Fruit fly (Drosophila melanogaster) whole organism, pupa: ENCODE measurements around the gene CG11436.
A peak's percentile ranks its signal among the peaks of the same experiment; 100 is the strongest.

Source experiments
- CG10348 ChIP-seq: fragments of 200-800 bp; sonication (Bioruptor generic); IDR thresholded peaks from 2 replicates; pipeline ENCODE4 v1.3.6; 2022; ENCODE audit warnings: missing biosample characterization, missing genetic modification characterization
- CG12605 ChIP-seq: fragments of 200-800 bp; sonication (Bioruptor generic); IDR thresholded peaks from 2 replicates; pipeline ENCODE4 v1.3.6; 2022; ENCODE audit warnings: missing biosample characterization, missing genetic modification characterization
- CG13204 ChIP-seq: fragments of 200-800 bp; sonication (Bioruptor generic); optimal IDR thresholded peaks from 2 replicates; lab custom pipeline; 2018; ENCODE audit warnings: missing biosample characterization, mild to moderate bottlenecking, missing genetic modification characterization, moderate library complexity
- CG14655 ChIP-seq: fragments of 200-800 bp; sonication (Bioruptor generic); optimal IDR thresholded peaks from 3 replicates; lab custom pipeline; 2017; ENCODE audit warnings: mild to moderate bottlenecking, missing biosample characterization, missing genetic modification reagents, missing genetic modification characterization
- CG15710 ChIP-seq: fragments of 200-800 bp; sonication (Bioruptor generic); optimal IDR thresholded peaks from 2 replicates; lab custom pipeline; 2018; ENCODE audit warnings: missing biosample characterization, mild to moderate bottlenecking, missing genetic modification characterization, moderate library complexity
- CG17806 ChIP-seq: fragments of 200-800 bp; sonication (Bioruptor generic); optimal IDR thresholded peaks from 2 replicates; lab custom pipeline; 2018; ENCODE audit warnings: missing biosample characterization, mild to moderate bottlenecking, missing genetic modification characterization, moderate library complexity
- CG32121 ChIP-seq: fragments of 200-800 bp; sonication (Bioruptor generic); IDR thresholded peaks from 2 replicates; pipeline ENCODE4 v1.3.6; 2022; ENCODE audit warnings: missing biosample characterization, missing genetic modification characterization
- CG34367 ChIP-seq: fragments of 200-800 bp; sonication (Bioruptor generic); optimal IDR thresholded peaks from 2 replicates; lab custom pipeline; 2018; ENCODE audit warnings: missing biosample characterization, mild to moderate bottlenecking, missing genetic modification characterization
- CG4496 ChIP-seq: fragments of 200-800 bp; sonication (Bioruptor generic); IDR thresholded peaks from 3 replicates; pipeline ENCODE4 v1.3.6; 2022; ENCODE audit warnings: missing biosample characterization, missing genetic modification characterization
- CG8159 ChIP-seq: fragments of 200-800 bp; sonication (Bioruptor generic); optimal IDR thresholded peaks from 3 replicates; lab custom pipeline; 2018; ENCODE audit warnings: missing biosample characterization, mild to moderate bottlenecking, missing genetic modification characterization, moderate library complexity
- CG8301 ChIP-seq: fragments of 200-800 bp; sonication (Bioruptor generic); optimal IDR thresholded peaks from 2 replicates; lab custom pipeline; 2018; ENCODE audit warnings: missing biosample characterization, mild to moderate bottlenecking, missing genetic modification characterization
- CG9948 ChIP-seq: fragments of 200-800 bp; sonication (Bioruptor generic); optimal IDR thresholded peaks from 2 replicates; lab custom pipeline; 2018; ENCODE audit warnings: missing biosample characterization, mild to moderate bottlenecking, missing genetic modification characterization, moderate library complexity
- D1 ChIP-seq: fragments of 200-800 bp; sonication (Bioruptor generic); optimal IDR thresholded peaks from 2 replicates; lab custom pipeline; 2018; ENCODE audit warnings: missing biosample characterization, mild to moderate bottlenecking, missing genetic modification characterization, moderate library complexity
- EcR ChIP-seq: fragments of 200-800 bp; sonication (Bioruptor generic); optimal IDR thresholded peaks from 3 replicates; lab custom pipeline; 2019; ENCODE audit warnings: missing biosample characterization, missing genetic modification characterization, mild to moderate bottlenecking, moderate library complexity, missing genetic modification reagents
- Ets98B ChIP-seq: fragments of 200-800 bp; sonication (Bioruptor generic); IDR thresholded peaks from 2 replicates; pipeline ENCODE4 v1.3.6; 2022; ENCODE audit warnings: missing biosample characterization, missing genetic modification characterization
- Pif1A ChIP-seq: fragments of 200-800 bp; sonication (Bioruptor generic); optimal IDR thresholded peaks from 3 replicates; lab custom pipeline; 2016; ENCODE audit warnings: missing biosample characterization, missing genetic modification characterization
- Pif1B ChIP-seq: fragments of 200-800 bp; sonication (Bioruptor generic); optimal IDR thresholded peaks from 3 replicates; lab custom pipeline; 2016; ENCODE audit warnings: missing biosample characterization, missing genetic modification characterization
- Snoo ChIP-seq: fragments of 200-800 bp; sonication (Bioruptor generic); optimal IDR thresholded peaks from 3 replicates; lab custom pipeline; 2017; ENCODE audit warnings: missing biosample characterization, mild to moderate bottlenecking, missing genetic modification characterization, inconsistent platforms
- fd96Ca ChIP-seq: fragments of 200-800 bp; sonication (Bioruptor generic); IDR thresholded peaks from 3 replicates; pipeline ENCODE4 v1.3.6; 2022; ENCODE audit warnings: missing biosample characterization, missing genetic modification characterization
- gl ChIP-seq: fragments of 200-800 bp; sonication (Bioruptor generic); optimal IDR thresholded peaks from 2 replicates; lab custom pipeline; 2018; ENCODE audit warnings: missing biosample characterization, mild to moderate bottlenecking, missing genetic modification characterization
- rn ChIP-seq: fragments of 200-800 bp; sonication (Bioruptor generic); IDR thresholded peaks from 2 replicates; pipeline ENCODE4 v1.3.6; 2022; ENCODE audit warnings: missing biosample characterization, missing genetic modification characterization

CG11436 gene

DNA sequence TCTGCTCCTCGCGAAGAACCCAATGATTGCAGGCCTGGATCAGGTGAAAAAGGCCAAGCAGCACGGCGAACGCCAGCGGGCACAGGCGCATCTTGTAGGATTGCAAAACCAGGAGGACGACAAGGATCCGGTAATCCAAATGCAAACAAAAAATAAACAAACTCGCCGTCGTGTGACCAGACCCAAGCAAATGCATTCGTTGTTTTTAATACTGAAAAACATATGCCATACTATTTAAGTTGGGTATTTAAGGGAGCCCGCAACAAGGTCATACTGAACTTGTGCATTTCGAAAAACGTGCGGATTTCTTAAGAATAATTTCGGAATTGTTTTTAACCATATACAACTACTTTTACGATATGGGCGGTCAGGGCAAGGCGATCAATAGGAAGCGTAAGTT is at the start of gene CG11436, which contains the start of gene CG3527:
CG11436 (minus strand) TSS at position 162 of the 400 bp plus-strand sequence.
CG3527 (plus strand) TSS at position 257 of the 400 bp plus-strand sequence.
- TF ChIP-seq fd96Ca = no peak
- no peak for TF ChIP-seq D1 (tag; lab: Kevin White, UChicago)
- peak; percentile 12 for TF ChIP-seq EcR
- no peak for TF ChIP-seq CG12605 (GFP tag; lab: Robert Waterston, UW)
- no peak for TF ChIP-seq Snoo (tag; lab: Kevin White, UChicago)
- TF ChIP-seq Ets98B (GFP tag; lab: Robert Waterston, UW) = no peak
- no peak for TF ChIP-seq CG15710 (tag; lab: Kevin White, UChicago)

DNA sequence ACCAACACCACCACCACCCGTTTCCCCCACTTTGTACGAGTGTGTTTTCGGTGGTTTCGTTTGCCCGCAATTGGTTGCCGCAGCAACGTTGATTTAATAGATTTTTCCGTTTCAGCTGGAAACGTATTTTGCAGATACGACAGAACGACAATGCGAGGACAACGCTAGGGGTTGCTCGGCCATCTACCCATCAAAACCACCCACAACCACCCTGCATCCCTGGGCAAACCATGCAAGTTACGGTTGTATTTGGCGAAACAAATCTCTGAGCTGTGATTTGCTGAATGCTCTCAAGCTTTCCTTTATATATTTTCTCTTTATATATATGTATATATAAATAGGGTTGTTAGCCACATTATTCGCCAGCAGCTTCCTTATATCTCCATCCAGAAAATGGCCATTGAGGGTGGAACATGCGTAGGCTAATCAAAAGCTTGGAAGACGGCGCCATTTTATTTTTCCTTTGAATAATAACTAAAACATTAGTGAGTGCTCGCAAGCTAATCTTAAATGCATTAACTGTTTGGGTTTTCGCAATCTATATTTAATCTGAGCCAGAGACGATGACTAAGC is 48.3 kb upstream of the CG11436 start:
- no peak for TF ChIP-seq CG34367
- no peak for TF ChIP-seq D1 (tag; lab: Kevin White, UChicago)
- TF ChIP-seq Snoo (tag; lab: Kevin White, UChicago) = no peak
- TF ChIP-seq CG15710 (tag; lab: Kevin White, UChicago) = no peak
- no peak for TF ChIP-seq gl (tag; lab: Kevin White, UChicago)
- no peak for TF ChIP-seq CG32121 (GFP tag; lab: Robert Waterston, UW)
- TF ChIP-seq CG13204 (GFP tag; lab: Kevin White, UChicago) = no peak
- no peak for TF ChIP-seq CG14655 (GFP tag; lab: Kevin White, UChicago)
- no peak for TF ChIP-seq CG8159
- TF ChIP-seq rn (GFP tag; lab: Robert Waterston, UW) = no peak
- no peak for TF ChIP-seq fd96Ca
- TF ChIP-seq Ets98B (GFP tag; lab: Robert Waterston, UW) = no peak
- TF ChIP-seq CG17806 (tag; lab: Kevin White, UChicago) = no peak
- TF ChIP-seq CG9948 (tag; lab: Kevin White, UChicago) = no peak
- TF ChIP-seq Pif1A (GFP tag; lab: Kevin White, UChicago) = no peak
- TF ChIP-seq CG4496 (GFP tag; lab: Robert Waterston, UW) = no peak
- no peak for TF ChIP-seq EcR

DNA sequence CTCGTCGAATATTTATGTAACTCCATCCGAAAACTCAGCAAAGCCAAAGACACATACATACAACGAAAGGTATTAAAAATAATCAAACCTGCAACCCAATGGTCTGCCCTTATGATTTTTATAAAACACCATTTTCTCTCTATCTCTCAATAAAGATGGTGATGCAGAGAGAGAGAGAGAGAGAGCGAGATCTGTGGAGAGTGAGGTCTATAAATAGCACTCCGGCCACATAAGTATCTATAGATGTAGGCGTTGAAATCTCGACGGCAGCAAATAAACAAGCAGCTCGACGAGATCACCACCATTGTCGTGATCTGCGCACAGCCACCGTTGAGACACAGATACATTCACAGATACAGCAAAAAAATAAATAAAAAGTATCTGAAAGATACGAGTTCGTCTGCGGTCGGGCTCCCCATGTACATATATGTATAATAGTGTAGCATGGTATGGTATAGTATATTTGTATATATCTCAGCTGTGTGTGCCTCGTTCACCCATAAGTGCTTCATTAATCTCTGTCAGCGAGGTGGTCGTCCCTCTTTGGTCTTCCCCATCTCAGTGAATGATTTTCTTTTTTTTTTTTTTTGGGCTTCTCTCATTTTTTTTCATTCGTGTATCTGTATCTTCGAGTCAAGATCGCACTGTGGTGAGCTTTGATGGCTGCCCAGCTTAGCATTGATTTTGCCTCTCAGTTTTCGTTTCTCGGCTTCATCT is 44.9 kb upstream of the CG11436 start:
- TF ChIP-seq CG10348 (GFP tag; lab: Robert Waterston, UW) (no peak), Pif1B (no peak), CG8301 (no peak), CG34367 (no peak), CG13204 (GFP tag; lab: Kevin White, UChicago) (peak; percentile 12), fd96Ca (peak; percentile 33; the same call in 1 of the 3 replicates), CG4496 (GFP tag; lab: Robert Waterston, UW) (no peak), CG15710 (tag; lab: Kevin White, UChicago) (peak; percentile 6), Snoo (tag; lab: Kevin White, UChicago) (no peak), CG12605 (GFP tag; lab: Robert Waterston, UW) (no peak), CG32121 (GFP tag; lab: Robert Waterston, UW) (no peak), CG17806 (tag; lab: Kevin White, UChicago) (no peak), CG8159 (no peak), gl (tag; lab: Kevin White, UChicago) (no peak), D1 (tag; lab: Kevin White, UChicago) (no peak), CG9948 (tag; lab: Kevin White, UChicago) (no peak), rn (GFP tag; lab: Robert Waterston, UW) (no peak), CG14655 (GFP tag; lab: Kevin White, UChicago) (no peak), Ets98B (GFP tag; lab: Robert Waterston, UW) (no peak; the same call in 1 of the 2 replicates), Pif1A (GFP tag; lab: Kevin White, UChicago) (peak; percentile 39), EcR (peak; percentile 13)

DNA sequence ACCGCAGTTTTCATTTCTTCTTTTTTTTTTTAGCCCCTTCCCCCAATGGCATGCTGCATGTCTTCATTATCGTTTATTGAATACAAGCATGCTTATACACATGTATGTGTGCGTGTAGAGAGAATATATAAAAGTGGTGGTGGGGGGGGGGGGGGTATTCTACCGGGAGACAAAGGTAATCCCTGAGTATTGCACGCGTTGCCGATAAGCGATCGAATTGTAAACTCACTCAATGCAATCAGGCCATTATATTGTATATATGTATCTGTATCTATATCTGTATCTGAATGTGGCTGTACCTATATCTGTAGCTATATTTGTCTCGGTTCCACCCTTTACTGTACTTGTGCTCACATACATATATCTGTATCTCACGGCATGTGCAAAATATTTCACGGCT is 40.6 kb upstream of the CG11436 start:
- no peak for TF ChIP-seq fd96Ca
- no peak for TF ChIP-seq CG34367
- no peak for TF ChIP-seq Snoo (tag; lab: Kevin White, UChicago)
- no peak for TF ChIP-seq rn (GFP tag; lab: Robert Waterston, UW)

DNA sequence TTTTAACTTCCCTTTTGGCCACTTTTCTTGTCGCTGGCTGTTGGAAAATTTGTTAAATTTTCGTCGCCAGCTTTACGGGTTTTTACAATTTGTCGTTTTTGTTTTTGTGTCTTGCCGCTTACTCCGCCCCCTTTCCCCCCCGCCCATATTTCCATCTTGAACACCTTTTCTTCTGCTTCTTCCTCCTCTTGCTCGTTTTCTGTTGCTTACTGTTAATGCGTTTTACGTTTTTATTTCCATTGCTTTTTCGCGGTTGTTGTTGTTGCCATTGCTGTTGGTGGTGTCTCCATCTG is 39.0 kb upstream of the CG11436 start:
- TF ChIP-seq Snoo (tag; lab: Kevin White, UChicago) (no peak), D1 (tag; lab: Kevin White, UChicago) (no peak), CG14655 (GFP tag; lab: Kevin White, UChicago) (no peak), CG32121 (GFP tag; lab: Robert Waterston, UW) (no peak), fd96Ca (no peak), Pif1B (no peak), CG8159 (no peak)

DNA sequence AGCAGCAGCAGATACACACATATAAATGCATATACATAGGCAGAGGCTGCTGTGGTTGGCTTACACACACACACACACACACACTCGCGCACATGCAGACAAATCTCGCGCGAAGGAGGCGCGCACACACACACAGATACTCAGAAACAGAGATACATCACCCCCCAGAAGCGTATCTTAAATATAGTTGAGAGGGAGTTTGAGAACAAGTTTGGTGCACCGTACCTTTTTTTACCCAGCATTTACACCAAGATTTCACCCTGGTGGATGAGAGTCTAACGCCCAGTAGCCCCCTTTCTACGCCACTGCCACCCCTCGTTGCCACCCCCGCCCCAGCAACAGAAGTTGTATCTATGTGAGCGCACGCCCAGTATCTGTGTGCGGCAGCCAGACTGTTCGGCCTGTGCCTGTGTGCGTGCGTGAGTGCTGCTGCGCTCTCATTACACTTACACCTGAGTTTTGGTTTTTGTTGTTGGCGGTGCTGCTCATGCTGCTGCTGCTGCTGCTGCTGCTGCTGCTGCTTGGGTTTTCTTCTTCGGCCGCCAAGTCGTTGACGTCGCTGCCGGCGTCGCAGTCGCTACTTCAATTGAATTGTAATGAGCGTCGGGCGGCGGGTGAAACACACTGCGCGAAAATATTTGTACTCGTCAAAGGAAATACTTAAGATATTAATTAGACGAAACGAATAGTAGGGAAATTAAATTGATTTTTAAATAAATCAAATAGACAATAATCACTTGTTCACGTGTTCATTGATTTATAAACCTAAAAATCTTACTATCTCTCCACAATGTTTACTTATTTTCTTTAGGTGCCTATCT is 38.5 kb upstream of the CG11436 start:
- TF ChIP-seq CG32121 (GFP tag; lab: Robert Waterston, UW) (peak; percentile 94), CG12605 (GFP tag; lab: Robert Waterston, UW) (peak; percentile 92), CG10348 (GFP tag; lab: Robert Waterston, UW) (peak; percentile 86), EcR (peak; percentile 23), Pif1B (peak; percentile 44), gl (tag; lab: Kevin White, UChicago) (peak; percentile 84), CG34367 (peak; percentile 92), Snoo (tag; lab: Kevin White, UChicago) (peak; percentile 95), CG15710 (tag; lab: Kevin White, UChicago) (peak; percentile 94), CG13204 (GFP tag; lab: Kevin White, UChicago) (peak; percentile 77), Ets98B (GFP tag; lab: Robert Waterston, UW) (peak; percentile 96), CG9948 (tag; lab: Kevin White, UChicago) (peak; percentile 84), CG14655 (GFP tag; lab: Kevin White, UChicago) (peak; percentile 92), D1 (tag; lab: Kevin White, UChicago) (no peak), CG8159 (peak; percentile 90), CG4496 (GFP tag; lab: Robert Waterston, UW) (peak; percentile 98), fd96Ca (peak; percentile 98), rn (GFP tag; lab: Robert Waterston, UW) (peak; percentile 97), CG17806 (tag; lab: Kevin White, UChicago) (peak; percentile 86), CG8301 (peak; percentile 88), Pif1A (GFP tag; lab: Kevin White, UChicago) (peak; percentile 55)
